Worm (Caenorhabditis elegans) whole organism, late embryonic: ENCODE results near the gene R05H5.3.

Source experiments
- C08G9.2 ChIP-seq: sonication (generic microtip); optimal IDR thresholded peaks from 2 replicates; lab custom pipeline; 2016; ENCODE audit warnings: mild to moderate bottlenecking, missing genetic modification characterization, moderate library complexity, missing compliant biosample characterization
- K09A11.1 ChIP-seq: sonication (generic microtip); optimal IDR thresholded peaks from 2 replicates; lab custom pipeline; 2017; ENCODE audit warnings: antibody characterized with exemption, mild to moderate bottlenecking, missing genetic modification characterization, missing compliant biosample characterization; ENCODE audit not compliant: insufficient read depth
- Y22D7AL.16 ChIP-seq: sonication (generic microtip); optimal IDR thresholded peaks from 2 replicates; lab custom pipeline; 2016; ENCODE audit warnings: missing genetic modification characterization, missing compliant biosample characterization
- ama-1 ChIP-seq: fragments of 150-350 bp; optimal IDR thresholded peaks from 2 replicates; lab custom pipeline; 2014
- ceh-14 ChIP-seq: sonication (generic microtip); optimal IDR thresholded peaks from 2 replicates; lab custom pipeline; 2016; ENCODE audit warnings: missing genotype, missing genetic modification characterization, missing compliant biosample characterization
- ceh-19 ChIP-seq: fragments of 200-800 bp; sonication (Bioruptor generic); optimal IDR thresholded peaks from 2 replicates; lab custom pipeline; 2018; ENCODE audit warnings: mild to moderate bottlenecking, missing genetic modification characterization, missing compliant biosample characterization
- ceh-2 ChIP-seq: sonication (generic microtip); optimal IDR thresholded peaks from 2 replicates; lab custom pipeline; 2016; ENCODE audit warnings: missing genotype, missing genetic modification characterization, missing compliant biosample characterization
- ceh-22 ChIP-seq: sonication (generic microtip); optimal IDR thresholded peaks from 2 replicates; lab custom pipeline; 2017; ENCODE audit warnings: missing biosample characterization, missing genetic modification characterization
- ceh-31 ChIP-seq: sonication (generic microtip); optimal IDR thresholded peaks from 2 replicates; lab custom pipeline; 2016; ENCODE audit warnings: missing genetic modification characterization, missing compliant biosample characterization
- ceh-48 ChIP-seq: sonication (generic microtip); optimal IDR thresholded peaks from 2 replicates; lab custom pipeline; 2016; ENCODE audit warnings: missing genetic modification characterization, inconsistent platforms, missing compliant biosample characterization
- che-1 ChIP-seq: sonication (generic microtip); optimal IDR thresholded peaks from 2 replicates; lab custom pipeline; 2016; ENCODE audit warnings: mild to moderate bottlenecking, missing genetic modification characterization, missing compliant biosample characterization
- dmd-4 ChIP-seq: sonication (generic microtip); optimal IDR thresholded peaks from 2 replicates; lab custom pipeline; 2016; ENCODE audit warnings: borderline replicate concordance, missing genetic modification characterization, missing compliant biosample characterization
- elt-2 ChIP-seq: sonication (generic microtip); optimal IDR thresholded peaks from 2 replicates; lab custom pipeline; 2016; ENCODE audit warnings: missing genetic modification reagents, missing genetic modification characterization, missing compliant biosample characterization
- elt-4 ChIP-seq: sonication (generic microtip); optimal IDR thresholded peaks from 2 replicates; lab custom pipeline; 2016; ENCODE audit warnings: missing genetic modification characterization, missing compliant biosample characterization
- ets-4 ChIP-seq: sonication (generic microtip); optimal IDR thresholded peaks from 2 replicates; lab custom pipeline; 2016; ENCODE audit warnings: missing genetic modification characterization, missing compliant biosample characterization
- fax-1 ChIP-seq: sonication (generic microtip); optimal IDR thresholded peaks from 2 replicates; lab custom pipeline; 2016; ENCODE audit warnings: missing genotype, missing genetic modification characterization, missing compliant biosample characterization
- fkh-10 ChIP-seq: fragments of 150-350 bp; optimal IDR thresholded peaks from 2 replicates; lab custom pipeline; 2014; ENCODE audit warnings: missing biosample characterization, missing genetic modification reagents, missing genetic modification characterization
- fkh-6 ChIP-seq: sonication (generic microtip); optimal IDR thresholded peaks from 2 replicates; lab custom pipeline; 2016; ENCODE audit warnings: missing genetic modification characterization, missing compliant biosample characterization
- hlh-13 ChIP-seq: fragments of 200-800 bp; sonication (Bioruptor generic); optimal IDR thresholded peaks from 2 replicates; lab custom pipeline; 2018; ENCODE audit warnings: mild to moderate bottlenecking, missing genetic modification characterization, missing compliant biosample characterization
- hlh-15 ChIP-seq: sonication (generic microtip); optimal IDR thresholded peaks from 2 replicates; lab custom pipeline; 2016; ENCODE audit warnings: missing genetic modification characterization, missing compliant biosample characterization
- hlh-30 ChIP-seq: sonication (generic microtip); optimal IDR thresholded peaks from 2 replicates; lab custom pipeline; 2017; ENCODE audit warnings: antibody characterized with exemption, missing genetic modification characterization, missing compliant biosample characterization; ENCODE audit not compliant: insufficient read depth
- hlh-8 ChIP-seq: sonication (generic microtip); optimal IDR thresholded peaks from 2 replicates; lab custom pipeline; 2016; ENCODE audit warnings: missing genotype, missing genetic modification characterization, missing compliant biosample characterization
- lim-6 ChIP-seq: sonication (generic microtip); optimal IDR thresholded peaks from 2 replicates; lab custom pipeline; 2016; ENCODE audit warnings: missing genetic modification characterization, missing compliant biosample characterization
- madf-2 ChIP-seq: sonication (generic microtip); optimal IDR thresholded peaks from 2 replicates; lab custom pipeline; 2017; ENCODE audit warnings: missing genetic modification characterization, missing compliant biosample characterization
- mec-3 ChIP-seq: sonication (generic microtip); optimal IDR thresholded peaks from 2 replicates; lab custom pipeline; 2016; ENCODE audit warnings: borderline replicate concordance, missing genetic modification characterization, missing compliant biosample characterization
- odd-2 ChIP-seq: sonication (generic microtip); optimal IDR thresholded peaks from 2 replicates; lab custom pipeline; 2017; ENCODE audit warnings: antibody characterized with exemption, mild to moderate bottlenecking, missing genetic modification characterization, missing compliant biosample characterization
- pag-3 ChIP-seq: sonication (generic microtip); optimal IDR thresholded peaks from 2 replicates; lab custom pipeline; 2016; ENCODE audit warnings: missing compliant biosample characterization, missing genetic modification characterization, borderline replicate concordance
- pax-1 ChIP-seq: fragments of 150-350 bp; optimal IDR thresholded peaks from 2 replicates; lab custom pipeline; 2014; ENCODE audit warnings: missing biosample characterization, missing genetic modification characterization
- pha-4 ChIP-seq: fragments of 150-350 bp; optimal IDR thresholded peaks from 2 replicates; lab custom pipeline; 2018; ENCODE audit warnings: missing biosample characterization, missing genetic modification reagents, missing genetic modification characterization
- pqm-1 ChIP-seq: sonication (generic microtip); optimal IDR thresholded peaks from 2 replicates; lab custom pipeline; 2016; ENCODE audit warnings: missing genetic modification characterization, missing compliant biosample characterization
- ref-2 ChIP-seq: sonication (generic microtip); optimal IDR thresholded peaks from 2 replicates; lab custom pipeline; 2016; ENCODE audit warnings: missing genetic modification characterization, missing compliant biosample characterization
- rnt-1 ChIP-seq: sonication (generic microtip); optimal IDR thresholded peaks from 2 replicates; lab custom pipeline; 2016; ENCODE audit warnings: missing genetic modification characterization, missing compliant biosample characterization
- sdc-2 ChIP-seq: sonication (generic microtip); optimal IDR thresholded peaks from 2 replicates; lab custom pipeline; 2016; ENCODE audit warnings: missing genotype, missing genetic modification characterization, missing compliant biosample characterization
- sox-2 ChIP-seq: fragments of 200-800 bp; sonication (Bioruptor generic); IDR thresholded peaks from 2 replicates; pipeline ENCODE4 v1.3.6; 2022; ENCODE audit warnings: missing genetic modification reagents, missing genetic modification characterization, missing compliant biosample characterization
- sox-4 ChIP-seq: sonication (generic microtip); optimal IDR thresholded peaks from 2 replicates; lab custom pipeline; 2017; ENCODE audit warnings: mild to moderate bottlenecking, missing genetic modification characterization, inconsistent platforms, missing compliant biosample characterization
- syd-9 ChIP-seq: sonication (generic microtip); optimal IDR thresholded peaks from 2 replicates; lab custom pipeline; 2016; ENCODE audit warnings: mild to moderate bottlenecking, missing genetic modification characterization, moderate library complexity, missing compliant biosample characterization
- ttx-3 ChIP-seq: sonication (generic microtip); optimal IDR thresholded peaks from 2 replicates; lab custom pipeline; 2016; ENCODE audit warnings: missing genetic modification reagents, missing genetic modification characterization, missing compliant biosample characterization
- unc-3 ChIP-seq, 2 experiments: fragments of 200-800 bp in 1 of 2; sonication (Bioruptor generic) in 1 of 2; sonication (generic microtip) in 1 of 2; conservative IDR thresholded peaks in 1 of 2; optimal IDR thresholded peaks in 1 of 2; 2 replicates each; pipeline versions ENCODE4 v1.3.6 to Lab custom; 2016 to 2022; ENCODE audit warnings: missing compliant biosample characterization in 2 of 2, missing genetic modification characterization in 2 of 2, missing genetic modification reagents in 1 of 2
- unc-55 ChIP-seq: sonication (generic microtip); optimal IDR thresholded peaks from 2 replicates; lab custom pipeline; 2017; ENCODE audit warnings: missing biosample characterization, missing genetic modification reagents, missing genetic modification characterization
- unc-86 ChIP-seq: sonication (generic microtip); optimal IDR thresholded peaks from 2 replicates; lab custom pipeline; 2016; ENCODE audit warnings: missing genetic modification characterization, missing compliant biosample characterization
- zip-5 ChIP-seq: sonication (generic microtip); optimal IDR thresholded peaks from 2 replicates; lab custom pipeline; 2016; ENCODE audit warnings: missing genetic modification characterization, missing compliant biosample characterization

Gene R05H5.3

ce11 chrII:10218171-10218570, 20.7 kb downstream of the R05H5.3 start, which contains the start of gene ref-1:
TSS of gene ref-1 (plus strand) at chrII:10218471.
- TF ChIP-seq hlh-30 (tag; lab: Kevin White, UChicago) = no peak
- no peak for TF ChIP-seq ets-4 (tag; lab: Kevin White, UChicago)
- no peak for TF ChIP-seq hlh-8 (tag; lab: Kevin White, UChicago)
- TF ChIP-seq K09A11.1 (tag; lab: Kevin White, UChicago) = no peak
- TF ChIP-seq pha-4 (tag; lab: Kevin White, UChicago) = no peak
- no peak for TF ChIP-seq mec-3 (tag; lab: Kevin White, UChicago)
- TF ChIP-seq elt-4 (tag; lab: Kevin White, UChicago) = no peak
- no peak for TF ChIP-seq ttx-3 (tag; lab: Kevin White, UChicago)
- TF ChIP-seq ceh-48 = no peak
- TF ChIP-seq ceh-14 (tag; lab: Kevin White, UChicago) = no peak
- no peak for TF ChIP-seq pax-1 (tag; lab: Kevin White, UChicago)
- no peak for TF ChIP-seq sox-4 (tag; lab: Kevin White, UChicago)
- no peak for TF ChIP-seq zip-5 (tag; lab: Kevin White, UChicago)
- TF ChIP-seq unc-3 (GFP tag; conservative IDR thresholded peaks at IDR 0.05; lab: Robert Waterston, UW) = no peak
- no peak for TF ChIP-seq unc-3 (tag; optimal IDR thresholded peaks at IDR 0.05; lab: Kevin White, UChicago)
- no peak for TF ChIP-seq pqm-1 (tag; lab: Kevin White, UChicago)
- TF ChIP-seq C08G9.2 (tag; lab: Kevin White, UChicago) = no peak
- TF ChIP-seq, all 69 proteins: peak for 0

ce11 chrII:10220631-10221030, 23.2 kb downstream of the R05H5.3 start:
- TF ChIP-seq ceh-22 (tag; lab: Kevin White, UChicago) (no peak), che-1 (no peak), fax-1 (no peak), ceh-31 (tag; lab: Kevin White, UChicago) (no peak), ceh-19 (GFP tag; lab: Kevin White, UChicago) (no peak), rnt-1 (tag; lab: Kevin White, UChicago) (no peak), ceh-14 (tag; lab: Kevin White, UChicago) (no peak), odd-2 (tag; lab: Kevin White, UChicago) (no peak), sdc-2 (tag; lab: Kevin White, UChicago) (no peak), elt-2 (tag; lab: Kevin White, UChicago) (no peak), pha-4 (tag; lab: Kevin White, UChicago) (no peak)

ce11 chrII:10221627-10222026, 24.2 kb downstream of the R05H5.3 start:
- TF ChIP-seq ceh-22 (tag; lab: Kevin White, UChicago) (no peak), dmd-4 (tag; lab: Kevin White, UChicago) (no peak), ama-1 (no peak), fkh-6 (tag; lab: Kevin White, UChicago) (no peak), unc-86 (no peak), ttx-3 (tag; lab: Kevin White, UChicago) (no peak), pag-3 (tag; lab: Kevin White, UChicago) (no peak), Y22D7AL.16 (tag; lab: Kevin White, UChicago) (no peak)

- TF ChIP-seq mec-3 (tag; lab: Kevin White, UChicago) = no peak
- no peak for TF ChIP-seq fkh-10 (GFP tag; lab: Kevin White, UChicago)
- TF ChIP-seq madf-2 (tag; lab: Kevin White, UChicago) = no peak
- no peak for TF ChIP-seq ama-1
- TF ChIP-seq ceh-2 = no peak
- no peak for TF ChIP-seq lim-6 (tag; lab: Kevin White, UChicago)
- no peak for TF ChIP-seq syd-9 (tag; lab: Kevin White, UChicago)
- TF ChIP-seq C08G9.2 (tag; lab: Kevin White, UChicago) = no peak
- TF ChIP-seq rnt-1 (tag; lab: Kevin White, UChicago) = no peak
- TF ChIP-seq ref-2 (tag; lab: Kevin White, UChicago) = no peak
- TF ChIP-seq sox-2 = no peak
- no peak for TF ChIP-seq hlh-15 (tag; lab: Kevin White, UChicago)
- no peak for TF ChIP-seq hlh-13
- no peak for TF ChIP-seq unc-55 (GFP tag; lab: Kevin White, UChicago)
Measured at ce11 chrII:10222577-10222976, 25.2 kb downstream of the R05H5.3 start, which contains the start of gene plc-3. TSS of gene plc-3 (plus strand) at chrII:10222877.
